Worm (Caenorhabditis elegans) whole organism, mixed stage, embryonic: ENCODE results near the gene madf-8.

Experiments used
- M03D4.4 ChIP-seq: sonication (generic microtip); optimal IDR thresholded peaks from 2 replicates; lab custom pipeline; 2017; ENCODE audit warnings: mild to moderate bottlenecking, missing genetic modification characterization, missing compliant biosample characterization
- bed-3 ChIP-seq: fragments of 200-800 bp; sonication (Bioruptor generic); optimal IDR thresholded peaks from 3 replicates; lab custom pipeline; 2018; ENCODE audit warnings: mild to moderate bottlenecking, missing genetic modification characterization, moderate library complexity, missing compliant biosample characterization
- blmp-1 ChIP-seq: fragments of 150-350 bp; optimal IDR thresholded peaks from 2 replicates; lab custom pipeline; 2014; ENCODE audit warnings: missing biosample characterization, missing genetic modification characterization
- ceh-39 ChIP-seq: fragments of 150-350 bp; optimal IDR thresholded peaks from 2 replicates; lab custom pipeline; 2014; ENCODE audit warnings: missing biosample characterization, missing genetic modification characterization
- ceh-43 ChIP-seq: fragments of 200-800 bp; sonication (Bioruptor generic); optimal IDR thresholded peaks from 2 replicates; lab custom pipeline; 2018; ENCODE audit warnings: mild to moderate bottlenecking, missing genetic modification characterization, moderate library complexity, missing compliant biosample characterization
- ceh-83 ChIP-seq: fragments of 200-800 bp; sonication (Bioruptor generic); optimal IDR thresholded peaks from 2 replicates; lab custom pipeline; 2018; ENCODE audit warnings: mild to moderate bottlenecking, missing genetic modification characterization, missing compliant biosample characterization
- ces-1 ChIP-seq: fragments of 150-350 bp; optimal IDR thresholded peaks from 2 replicates; lab custom pipeline; 2014; ENCODE audit warnings: missing biosample characterization, missing genetic modification reagents, missing genetic modification characterization
- cnd-1 ChIP-seq: fragments of 200-800 bp; sonication (Bioruptor generic); optimal IDR thresholded peaks from 2 replicates; lab custom pipeline; 2018; ENCODE audit warnings: mild to moderate bottlenecking, missing genetic modification characterization, missing compliant biosample characterization
- drap-1 ChIP-seq: fragments of 200-800 bp; sonication (Bioruptor generic); optimal IDR thresholded peaks from 3 replicates; lab custom pipeline; 2018; ENCODE audit warnings: mild to moderate bottlenecking, missing genetic modification characterization, missing compliant biosample characterization
- elt-1 ChIP-seq: sonication (generic microtip); optimal IDR thresholded peaks from 2 replicates; lab custom pipeline; 2017; ENCODE audit warnings: missing genetic modification characterization, mild to moderate bottlenecking, missing compliant biosample characterization, antibody characterized with exemption, moderate library complexity, borderline replicate concordance; ENCODE audit not compliant: insufficient read depth
- elt-3 ChIP-seq: fragments of 150-350 bp; optimal IDR thresholded peaks from 2 replicates; lab custom pipeline; 2014; ENCODE audit warnings: missing biosample characterization, missing genetic modification characterization
- flh-1 ChIP-seq: fragments of 200-800 bp; sonication (Bioruptor generic); optimal IDR thresholded peaks from 2 replicates; lab custom pipeline; 2018; ENCODE audit warnings: mild to moderate bottlenecking, missing genetic modification characterization, moderate library complexity, missing compliant biosample characterization
- ham-2 ChIP-seq: fragments of 200-800 bp; sonication (Bioruptor generic); optimal IDR thresholded peaks from 2 replicates; lab custom pipeline; 2018; ENCODE audit warnings: mild to moderate bottlenecking, missing genetic modification characterization, missing compliant biosample characterization
- hlh-1 ChIP-seq: fragments of 150-350 bp; optimal IDR thresholded peaks from 2 replicates; lab custom pipeline; 2014; ENCODE audit warnings: missing biosample characterization, missing genetic modification reagents, missing genetic modification characterization
- lin-13 ChIP-seq: fragments of 150-350 bp; optimal IDR thresholded peaks from 2 replicates; lab custom pipeline; 2014; ENCODE audit warnings: missing biosample characterization, missing genetic modification characterization
- lin-32 ChIP-seq: fragments of 200-800 bp; sonication (Bioruptor generic); optimal IDR thresholded peaks from 2 replicates; lab custom pipeline; 2018; ENCODE audit warnings: mild to moderate bottlenecking, missing genetic modification characterization, missing compliant biosample characterization
- lsy-2 ChIP-seq: fragments of 150-350 bp; optimal IDR thresholded peaks from 2 replicates; lab custom pipeline; 2014; ENCODE audit warnings: missing biosample characterization, missing genetic modification characterization
- mab-5 ChIP-seq: fragments of 150-350 bp; optimal IDR thresholded peaks from 2 replicates; lab custom pipeline; 2014; ENCODE audit warnings: missing biosample characterization, missing genetic modification characterization
- mep-1 ChIP-seq: fragments of 150-350 bp; optimal IDR thresholded peaks from 2 replicates; lab custom pipeline; 2017; ENCODE audit warnings: missing biosample characterization, missing genetic modification reagents, missing genetic modification characterization, inconsistent platforms
- mls-2 ChIP-seq: sonication (generic microtip); optimal IDR thresholded peaks from 2 replicates; lab custom pipeline; 2016; ENCODE audit warnings: mild to moderate bottlenecking, missing genetic modification characterization, moderate library complexity, missing compliant biosample characterization
- nhr-12 ChIP-seq: fragments of 150-350 bp; optimal IDR thresholded peaks from 2 replicates; lab custom pipeline; 2014; ENCODE audit warnings: missing biosample characterization, missing genetic modification characterization
- nhr-2 ChIP-seq: fragments of 150-350 bp; optimal IDR thresholded peaks from 2 replicates; lab custom pipeline; 2014; ENCODE audit warnings: missing biosample characterization, missing genetic modification characterization
- nhr-237 ChIP-seq: fragments of 150-350 bp; optimal IDR thresholded peaks from 2 replicates; lab custom pipeline; 2014; ENCODE audit warnings: missing biosample characterization, missing genetic modification characterization
- nhr-28 ChIP-seq: fragments of 150-350 bp; optimal IDR thresholded peaks from 2 replicates; lab custom pipeline; 2014; ENCODE audit warnings: missing biosample characterization, missing genetic modification characterization
- nhr-76 ChIP-seq: sonication (generic microtip); optimal IDR thresholded peaks from 2 replicates; lab custom pipeline; 2017; ENCODE audit warnings: missing biosample characterization, missing genetic modification characterization
- pha-4 ChIP-seq: fragments of 150-350 bp; optimal IDR thresholded peaks from 2 replicates; lab custom pipeline; 2018; ENCODE audit warnings: missing biosample characterization, missing genetic modification reagents, missing genetic modification characterization
- sem-2 ChIP-seq: fragments of 200-800 bp; sonication (Bioruptor generic); optimal IDR thresholded peaks from 2 replicates; lab custom pipeline; 2018; ENCODE audit warnings: mild to moderate bottlenecking, missing genetic modification characterization, missing compliant biosample characterization
- snpc-4 ChIP-seq: fragments of 150-350 bp; optimal IDR thresholded peaks from 2 replicates; lab custom pipeline; 2014; ENCODE audit warnings: missing biosample characterization, missing genetic modification characterization
- sptf-1 ChIP-seq: sonication (generic microtip); optimal IDR thresholded peaks from 2 replicates; lab custom pipeline; 2017; ENCODE audit warnings: mild to moderate bottlenecking, missing genetic modification characterization, moderate library complexity, missing compliant biosample characterization
- tbx-8 ChIP-seq: fragments of 200-800 bp; sonication (Bioruptor generic); optimal IDR thresholded peaks from 2 replicates; lab custom pipeline; 2018; ENCODE audit warnings: mild to moderate bottlenecking, missing genetic modification characterization, moderate library complexity, missing compliant biosample characterization
- unc-120 ChIP-seq: sonication (generic microtip); optimal IDR thresholded peaks from 2 replicates; lab custom pipeline; 2017; ENCODE audit warnings: missing genetic modification characterization, missing compliant biosample characterization; ENCODE audit not compliant: poor library complexity, severe bottlenecking
- unc-39 ChIP-seq: fragments of 150-350 bp; optimal IDR thresholded peaks from 2 replicates; lab custom pipeline; 2014; ENCODE audit warnings: missing biosample characterization, missing genetic modification characterization
- unc-62 ChIP-seq: fragments of 150-350 bp; optimal IDR thresholded peaks from 2 replicates; lab custom pipeline; 2014; ENCODE audit warnings: missing biosample characterization, missing genetic modification reagents, missing genetic modification characterization
- zip-8 ChIP-seq: fragments of 150-350 bp; optimal IDR thresholded peaks from 2 replicates; lab custom pipeline; 2014; ENCODE audit warnings: missing biosample characterization, missing genetic modification characterization
- ztf-11 ChIP-seq: fragments of 150-350 bp; optimal IDR thresholded peaks from 2 replicates; lab custom pipeline; 2014; ENCODE audit warnings: missing biosample characterization, missing genetic modification characterization

madf-8 gene

DNA sequence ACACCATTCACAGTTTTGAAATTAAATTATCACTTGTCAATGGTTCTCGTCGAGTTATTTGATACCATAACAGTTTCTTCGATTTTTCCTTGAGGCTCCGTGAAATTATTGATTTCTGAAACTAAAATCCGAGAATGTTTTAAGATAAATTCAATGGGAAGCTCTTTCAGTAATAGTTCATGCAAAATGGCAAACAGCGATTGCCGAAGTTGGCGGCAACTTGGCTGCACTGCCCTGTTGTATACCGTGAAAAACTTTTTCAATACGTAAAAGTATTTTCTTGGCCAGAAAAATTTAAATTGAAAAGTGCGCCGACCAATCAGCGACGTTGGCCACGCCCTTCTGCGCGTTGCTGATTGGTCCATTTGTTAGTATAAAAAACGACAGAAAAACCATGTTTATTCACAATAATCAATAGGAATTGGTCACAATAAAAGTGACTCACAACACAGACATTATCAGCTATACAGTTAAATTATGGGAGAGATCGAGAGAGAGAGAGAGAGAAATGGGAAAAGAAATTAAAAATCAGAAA is 32.3 kb upstream of the madf-8 start:
- TF ChIP-seq nhr-28 (tag; lab: Kevin White, UChicago) (no peak), tbx-8 (no peak), nhr-2 (tag; lab: Kevin White, UChicago) (no peak)

DNA sequence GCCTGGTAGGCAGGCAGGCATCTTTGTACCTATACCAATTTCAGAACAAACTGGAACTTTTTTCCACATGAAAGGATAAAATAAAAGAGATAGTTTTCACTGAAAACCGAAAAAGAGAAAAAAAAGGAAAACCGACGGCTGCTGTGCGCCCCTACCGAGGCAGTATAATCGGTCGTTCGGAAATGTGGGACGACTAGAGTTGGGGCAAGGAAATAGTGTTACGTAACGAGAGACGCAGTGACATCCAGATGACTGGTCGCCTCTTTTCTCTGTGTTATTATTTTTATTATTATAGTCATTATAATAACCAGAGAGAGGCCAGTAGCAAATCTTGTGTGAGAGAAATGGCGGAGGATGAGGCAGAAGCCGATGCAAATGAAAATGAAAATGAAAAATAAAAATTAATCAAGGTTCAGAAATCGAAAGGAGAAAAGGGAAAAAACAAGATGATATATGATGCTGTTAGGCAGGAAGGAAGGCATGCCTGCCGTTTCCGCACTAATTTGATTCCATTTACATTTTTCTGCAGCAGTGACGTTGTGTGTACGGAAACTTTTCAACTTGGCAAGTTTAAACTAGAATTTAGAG is 30.8 kb upstream of the madf-8 start:
- TF ChIP-seq ceh-43 (GFP tag; lab: Kevin White, UChicago): no peak
- TF ChIP-seq blmp-1 (tag; lab: Kevin White, UChicago): peak; percentile 86
- TF ChIP-seq mls-2 (tag; lab: Kevin White, UChicago): peak; percentile 26
- TF ChIP-seq hlh-1 (tag; lab: Kevin White, UChicago): no peak
- TF ChIP-seq sem-2: no peak
- peak; percentile 55 for TF ChIP-seq ces-1 (GFP tag; lab: Kevin White, UChicago)
- TF ChIP-seq lsy-2: no peak

DNA sequence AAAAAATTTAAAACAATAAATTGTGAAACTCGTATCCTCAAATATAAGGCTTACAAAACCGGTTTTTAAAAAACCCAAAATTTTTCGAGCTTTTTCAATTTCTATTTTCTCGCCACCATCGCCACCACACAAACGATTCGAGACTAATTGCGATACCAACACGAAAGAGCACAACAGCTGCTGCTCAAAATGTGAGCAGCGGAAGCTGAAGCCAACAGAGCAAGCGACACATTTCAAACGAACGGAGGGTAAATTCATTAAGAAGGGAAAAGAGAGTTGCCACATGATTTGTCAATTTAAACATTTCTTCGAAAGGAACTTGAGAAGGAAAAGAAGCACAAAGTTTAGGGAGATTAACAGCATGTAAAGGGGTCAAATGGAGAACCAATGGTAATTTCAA is 28.5 kb upstream of the madf-8 start:
- TF ChIP-seq ces-1 (GFP tag; lab: Kevin White, UChicago) (peak; percentile 87), ham-2 (GFP tag; lab: Kevin White, UChicago) (no peak), blmp-1 (tag; lab: Kevin White, UChicago) (no peak), lsy-2 (no peak), mls-2 (tag; lab: Kevin White, UChicago) (no peak), mab-5 (tag; lab: Kevin White, UChicago) (no peak), elt-1 (tag; lab: Kevin White, UChicago) (no peak), sptf-1 (no peak), flh-1 (no peak), lin-13 (tag; lab: Kevin White, UChicago) (no peak), nhr-12 (tag; lab: Kevin White, UChicago) (no peak), unc-120 (tag; lab: Kevin White, UChicago) (peak; percentile 5), elt-3 (tag; lab: Kevin White, UChicago) (no peak), nhr-76 (tag; lab: Kevin White, UChicago) (no peak), bed-3 (GFP tag; lab: Kevin White, UChicago) (no peak), nhr-2 (tag; lab: Kevin White, UChicago) (no peak), lin-32 (peak; percentile 17), nhr-237 (tag; lab: Kevin White, UChicago) (no peak), cnd-1 (tag; lab: Kevin White, UChicago) (no peak), sem-2 (no peak), hlh-1 (tag; lab: Kevin White, UChicago) (peak; percentile 92), drap-1 (GFP tag; lab: Kevin White, UChicago) (no peak), nhr-28 (tag; lab: Kevin White, UChicago) (no peak), unc-62 (GFP tag; lab: Kevin White, UChicago) (peak; percentile 18), ceh-83 (GFP tag; lab: Kevin White, UChicago) (no peak), unc-39 (tag; lab: Kevin White, UChicago) (no peak), ceh-43 (GFP tag; lab: Kevin White, UChicago) (no peak), ztf-11 (tag; lab: Kevin White, UChicago) (no peak), snpc-4 (tag; lab: Kevin White, UChicago) (no peak), mep-1 (no peak), zip-8 (no peak), pha-4 (tag; lab: Kevin White, UChicago) (no peak), tbx-8 (no peak), M03D4.4 (tag; lab: Kevin White, UChicago) (no peak), ceh-39 (tag; lab: Kevin White, UChicago) (no peak)

DNA sequence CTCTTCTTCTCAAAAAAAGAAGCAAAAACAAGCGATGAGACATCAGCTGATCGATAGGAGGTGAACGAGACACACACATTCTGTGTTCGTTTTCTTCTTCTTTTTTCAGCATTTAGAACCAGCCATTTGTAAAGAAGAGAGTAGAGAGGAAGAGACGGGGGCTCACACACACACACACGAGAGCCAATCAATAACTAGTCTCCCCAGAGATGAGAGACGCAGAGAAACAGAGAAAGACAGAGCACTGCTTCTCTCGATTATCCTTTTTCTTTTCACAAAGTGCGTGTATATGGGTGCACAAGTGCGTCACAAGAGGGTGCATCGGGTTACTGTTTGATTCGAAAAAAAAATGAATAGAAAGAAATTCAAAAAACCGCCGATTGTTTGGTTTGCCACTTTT is 26.7 kb upstream of the madf-8 start:
- TF ChIP-seq ces-1 (GFP tag; lab: Kevin White, UChicago) (peak; percentile 79), mls-2 (tag; lab: Kevin White, UChicago) (peak; percentile 25), M03D4.4 (tag; lab: Kevin White, UChicago) (no peak), flh-1 (no peak), elt-1 (tag; lab: Kevin White, UChicago) (no peak), unc-120 (tag; lab: Kevin White, UChicago) (peak; percentile 77), unc-62 (GFP tag; lab: Kevin White, UChicago) (no peak), mep-1 (peak; percentile 56), hlh-1 (tag; lab: Kevin White, UChicago) (peak; percentile 36), pha-4 (tag; lab: Kevin White, UChicago) (peak; percentile 63), ceh-39 (tag; lab: Kevin White, UChicago) (peak; percentile 25), sptf-1 (peak; percentile 60)
